Fruit fly (Drosophila melanogaster) whole organism, embryonic: Measurements from ENCODE around the gene MESR3.
A peak's percentile ranks its signal among the peaks of the same experiment; 100 is the strongest.

Source experiments
- Aef1 ChIP-seq: fragments of 200-800 bp; sonication (Bioruptor generic); IDR thresholded peaks from 3 replicates; pipeline ENCODE4 v1.3.6; 2022; ENCODE audit warnings: missing biosample characterization, missing genetic modification characterization
- B-H2 ChIP-seq: fragments of 200-800 bp; sonication (Bioruptor generic); optimal IDR thresholded peaks from 2 replicates; lab custom pipeline; 2018; ENCODE audit warnings: missing biosample characterization, mild to moderate bottlenecking, missing genetic modification characterization
- CG10274 ChIP-seq: fragments of 200-800 bp; sonication (Bioruptor generic); optimal IDR thresholded peaks from 3 replicates; lab custom pipeline; 2017; ENCODE audit warnings: missing biosample characterization, mild to moderate bottlenecking, missing genetic modification characterization
- CG13296 ChIP-seq: fragments of 200-800 bp; sonication (Bioruptor generic); optimal IDR thresholded peaks from 3 replicates; lab custom pipeline; 2018; ENCODE audit warnings: missing biosample characterization, mild to moderate bottlenecking, missing genetic modification characterization
- CG14965 ChIP-seq: fragments of 200-800 bp; sonication (Bioruptor generic); optimal IDR thresholded peaks from 2 replicates; lab custom pipeline; 2016; ENCODE audit warnings: missing biosample characterization, missing genetic modification characterization, borderline replicate concordance
- CG1647 ChIP-seq: fragments of 200-800 bp; sonication (Bioruptor generic); optimal IDR thresholded peaks from 3 replicates; lab custom pipeline; 2016; ENCODE audit warnings: missing biosample characterization, missing genetic modification characterization
- CG17912 ChIP-seq: fragments of 200-800 bp; sonication (Bioruptor generic); optimal IDR thresholded peaks from 2 replicates; lab custom pipeline; 2018; ENCODE audit warnings: missing biosample characterization, mild to moderate bottlenecking, missing genetic modification characterization
- CG18764 ChIP-seq: fragments of 200-800 bp; sonication (Bioruptor generic); optimal IDR thresholded peaks from 3 replicates; lab custom pipeline; 2016; ENCODE audit warnings: missing biosample characterization, missing genetic modification characterization
- CG30403 ChIP-seq: fragments of 200-800 bp; sonication (Bioruptor generic); optimal IDR thresholded peaks from 3 replicates; lab custom pipeline; 2016; ENCODE audit warnings: missing biosample characterization, missing genetic modification characterization
- CG5180 ChIP-seq: fragments of 200-800 bp; sonication (Bioruptor generic); optimal IDR thresholded peaks from 3 replicates; lab custom pipeline; 2017; ENCODE audit warnings: missing biosample characterization, missing genetic modification characterization, mild to moderate bottlenecking, moderate library complexity, missing genetic modification reagents
- CG6683 ChIP-seq: fragments of 200-800 bp; sonication (Bioruptor generic); optimal IDR thresholded peaks from 2 replicates; lab custom pipeline; 2017; ENCODE audit warnings: missing biosample characterization, mild to moderate bottlenecking, missing genetic modification characterization, missing genetic modification reagents
- CG6854 ChIP-seq: fragments of 200-800 bp; sonication (Bioruptor generic); optimal IDR thresholded peaks from 3 replicates; lab custom pipeline; 2017; ENCODE audit warnings: missing biosample characterization, mild to moderate bottlenecking, missing genetic modification characterization
- CG7556 ChIP-seq: fragments of 200-800 bp; sonication (Bioruptor generic); optimal IDR thresholded peaks from 2 replicates; lab custom pipeline; 2017; ENCODE audit warnings: missing biosample characterization, mild to moderate bottlenecking, missing genetic modification characterization
- CG9817 ChIP-seq: fragments of 200-800 bp; sonication (Bioruptor generic); optimal IDR thresholded peaks from 2 replicates; lab custom pipeline; 2018; ENCODE audit warnings: missing biosample characterization, mild to moderate bottlenecking, missing genetic modification characterization, moderate library complexity
- Dad ChIP-seq: fragments of 200-800 bp; sonication (Bioruptor generic); optimal IDR thresholded peaks from 3 replicates; lab custom pipeline; 2016; ENCODE audit warnings: missing biosample characterization, missing genetic modification characterization
- Doc3 ChIP-seq: fragments of 200-800 bp; sonication (Bioruptor generic); IDR thresholded peaks from 3 replicates; pipeline ENCODE4 v1.3.6; 2022; ENCODE audit warnings: missing biosample characterization, missing genetic modification characterization; ENCODE audit not compliant: partially characterized antibody
- Gsc ChIP-seq: fragments of 200-800 bp; sonication (Bioruptor generic); IDR thresholded peaks from 2 replicates; pipeline ENCODE4 v1.3.6; 2022; ENCODE audit warnings: missing biosample characterization, missing genetic modification characterization
- Gug ChIP-seq: fragments of 200-800 bp; sonication (Bioruptor generic); IDR thresholded peaks from 4 replicates; pipeline ENCODE4 v1.3.6; 2022; ENCODE audit warnings: missing biosample characterization, missing genetic modification characterization
- H15 ChIP-seq: fragments of 200-800 bp; sonication (Bioruptor generic); IDR thresholded peaks from 3 replicates; pipeline ENCODE4 v1.3.6; 2022; ENCODE audit warnings: missing biosample characterization, missing genetic modification characterization
- HLH3B ChIP-seq: fragments of 200-800 bp; sonication (Bioruptor generic); IDR thresholded peaks from 2 replicates; pipeline ENCODE4 v1.3.6; 2022; ENCODE audit warnings: missing biosample characterization, missing genetic modification characterization
- Hr3 ChIP-seq: fragments of 200-800 bp; sonication (Bioruptor generic); optimal IDR thresholded peaks from 3 replicates; lab custom pipeline; 2016; ENCODE audit warnings: missing biosample characterization, missing genetic modification characterization
- Hr78 ChIP-seq, 2 experiments: fragments of 200-800 bp in 1 of 2; fragments of >200 bp in 1 of 2; sonication (Bioruptor generic) in 1 of 2; optimal IDR thresholded peaks; 2 replicates each; lab custom pipeline; 2017 to 2019; ENCODE audit warnings: missing biosample characterization in 2 of 2, missing genetic modification characterization in 2 of 2, mild to moderate bottlenecking in 1 of 2, moderate library complexity in 1 of 2
- Oli ChIP-seq: fragments of 200-800 bp; sonication (Bioruptor generic); optimal IDR thresholded peaks from 2 replicates; lab custom pipeline; 2018; ENCODE audit warnings: missing biosample characterization, mild to moderate bottlenecking, missing genetic modification characterization, moderate library complexity
- Poxn ChIP-seq: fragments of 200-800 bp; sonication (Bioruptor generic); IDR thresholded peaks from 2 replicates; pipeline ENCODE4 v1.3.6; 2022; ENCODE audit warnings: missing biosample characterization, missing genetic modification characterization
- Taf1 ChIP-seq: fragments of 200-800 bp; sonication (Bioruptor generic); IDR thresholded peaks from 2 replicates; pipeline ENCODE4 v1.3.6; 2022; ENCODE audit warnings: missing biosample characterization, missing genetic modification characterization
- aop ChIP-seq: fragments of 200-800 bp; sonication (Bioruptor generic); IDR thresholded peaks from 2 replicates; pipeline ENCODE4 v1.3.6; 2022; ENCODE audit warnings: missing biosample characterization, missing genetic modification characterization
- ase ChIP-seq: fragments of 200-800 bp; sonication (Bioruptor generic); IDR thresholded peaks from 3 replicates; pipeline ENCODE4 v1.3.6; 2022; ENCODE audit warnings: missing biosample characterization, missing genetic modification characterization
- bigmax ChIP-seq: fragments of 200-800 bp; sonication (Bioruptor generic); optimal IDR thresholded peaks from 2 replicates; lab custom pipeline; 2018; ENCODE audit warnings: missing biosample characterization, mild to moderate bottlenecking, missing genetic modification characterization
- br ChIP-seq: fragments of >200 bp; optimal IDR thresholded peaks from 2 replicates; lab custom pipeline; 2017
- crc ChIP-seq: fragments of 200-800 bp; sonication (Bioruptor generic); optimal IDR thresholded peaks from 2 replicates; lab custom pipeline; 2016; ENCODE audit warnings: missing biosample characterization, missing genetic modification characterization
- fd102C ChIP-seq: fragments of 200-800 bp; sonication (Bioruptor generic); optimal IDR thresholded peaks from 2 replicates; lab custom pipeline; 2018; ENCODE audit warnings: missing biosample characterization, mild to moderate bottlenecking, missing genetic modification characterization, moderate library complexity
- fu2 ChIP-seq: fragments of 200-800 bp; sonication (Bioruptor generic); optimal IDR thresholded peaks from 2 replicates; lab custom pipeline; 2016; ENCODE audit warnings: missing biosample characterization, missing genetic modification characterization
- gsb-n ChIP-seq: fragments of 200-800 bp; sonication (Bioruptor generic); optimal IDR thresholded peaks from 3 replicates; lab custom pipeline; 2018; ENCODE audit warnings: missing biosample characterization, mild to moderate bottlenecking, missing genetic modification characterization
- hbn ChIP-seq: fragments of 200-800 bp; sonication (Bioruptor generic); IDR thresholded peaks from 2 replicates; pipeline ENCODE4 v1.3.6; 2022; ENCODE audit warnings: missing biosample characterization, missing genetic modification characterization; ENCODE audit not compliant: partially characterized antibody
- hkb ChIP-seq, 2 experiments: fragments of 200-800 bp in 1 of 2; fragments of >200 bp in 1 of 2; sonication (Bioruptor generic) in 1 of 2; IDR thresholded peaks in 1 of 2; optimal IDR thresholded peaks in 1 of 2; 2 replicates each; pipeline versions ENCODE4 v1.3.6 to Lab custom; 2017 to 2022; ENCODE audit warnings: missing biosample characterization in 1 of 2, missing genetic modification characterization in 1 of 2
- hth ChIP-seq: fragments of >200 bp; optimal IDR thresholded peaks from 2 replicates; lab custom pipeline; 2017; ENCODE audit warnings: inconsistent platforms
- luna ChIP-seq: fragments of 200-800 bp; sonication (Bioruptor generic); optimal IDR thresholded peaks from 2 replicates; lab custom pipeline; 2016; ENCODE audit warnings: missing biosample characterization, missing genetic modification characterization
- nom ChIP-seq: fragments of 200-800 bp; sonication (Bioruptor generic); optimal IDR thresholded peaks from 2 replicates; lab custom pipeline; 2017; ENCODE audit warnings: missing biosample characterization, missing genetic modification characterization, mild to moderate bottlenecking, moderate library complexity, missing genetic modification reagents
- prd ChIP-seq, 3 experiments: fragments of >200 bp in 2 of 3; fragments of 200-800 bp in 1 of 3; sonication (Bioruptor generic) in 1 of 3; optimal IDR thresholded peaks in 2 of 3; IDR thresholded peaks in 1 of 3; 2 replicates in 2 of 3; 3 replicates in 1 of 3; pipeline versions ENCODE4 v1.3.6 to Lab custom; 2017 to 2022; ENCODE audit warnings: missing biosample characterization in 1 of 3, missing genetic modification characterization in 1 of 3
- ro ChIP-seq: fragments of 200-800 bp; sonication (Bioruptor generic); IDR thresholded peaks from 2 replicates; pipeline ENCODE4 v1.3.6; 2022; ENCODE audit warnings: missing biosample characterization, missing genetic modification characterization
- sc ChIP-seq, 3 experiments: fragments of >200 bp in 2 of 3; fragments of 200-800 bp in 1 of 3; sonication (Bioruptor generic) in 1 of 3; optimal IDR thresholded peaks; 2 replicates in 2 of 3; 3 replicates in 1 of 3; lab custom pipeline; 2017; ENCODE audit warnings: mild to moderate bottlenecking in 1 of 3, missing biosample characterization in 1 of 3, missing genetic modification characterization in 1 of 3, missing genetic modification reagents in 1 of 3
- sd ChIP-seq: fragments of 200-800 bp; sonication (Bioruptor generic); optimal IDR thresholded peaks from 3 replicates; lab custom pipeline; 2018; ENCODE audit warnings: missing biosample characterization, mild to moderate bottlenecking, missing genetic modification characterization, moderate library complexity
- seq ChIP-seq: fragments of 200-800 bp; sonication (Bioruptor generic); IDR thresholded peaks from 2 replicates; pipeline ENCODE4 v1.3.6; 2022; ENCODE audit warnings: missing biosample characterization, missing genetic modification characterization
- ttk ChIP-seq: fragments of 200-800 bp; sonication (Bioruptor generic); IDR thresholded peaks from 2 replicates; pipeline ENCODE4 v2.1.2; 2022; ENCODE audit warnings: missing biosample characterization, missing genetic modification characterization
- tup ChIP-seq: fragments of 200-800 bp; sonication (Bioruptor generic); optimal IDR thresholded peaks from 2 replicates; lab custom pipeline; 2016; ENCODE audit warnings: missing biosample characterization, mild to moderate bottlenecking, missing genetic modification characterization, moderate library complexity
- vvl ChIP-seq: fragments of 200-800 bp; sonication (Bioruptor generic); IDR thresholded peaks from 2 replicates; pipeline ENCODE4 v1.3.6; 2022; ENCODE audit warnings: missing biosample characterization, missing genetic modification characterization
- wek ChIP-seq: fragments of 200-800 bp; sonication (Bioruptor generic); optimal IDR thresholded peaks from 3 replicates; lab custom pipeline; 2018; ENCODE audit warnings: missing biosample characterization, mild to moderate bottlenecking, missing genetic modification characterization, moderate library complexity
- wor ChIP-seq: fragments of 200-800 bp; sonication (Bioruptor generic); IDR thresholded peaks from 2 replicates; pipeline ENCODE4 v1.3.6; 2022; ENCODE audit warnings: missing biosample characterization, missing genetic modification characterization

The MESR3 gene

dm6 chr2L:18708239-18708891 is 91.3 kb downstream of the MESR3 start, which contains the start of the genes Faf2 and Grip71 (continued):
- TF ChIP-seq crc (GFP tag; lab: Kevin White, UChicago): peak; percentile 38
- TF ChIP-seq HLH3B: peak; percentile 93
- TF ChIP-seq CG30403: peak; percentile 96
- TF ChIP-seq CG1647 (GFP tag; lab: Kevin White, UChicago): peak; percentile 86
- TF ChIP-seq ttk (GFP tag; lab: Robert Waterston, UW): peak; percentile 96
- TF ChIP-seq nom (GFP tag; lab: Kevin White, UChicago): peak; percentile 87
- peak; percentile 32; the same call in 1 of the 2 replicates for TF ChIP-seq hbn (GFP tag; lab: Robert Waterston, UW)
- TF ChIP-seq gsb-n (tag; lab: Kevin White, UChicago): peak; percentile 85
- TF ChIP-seq ro (GFP tag; lab: Robert Waterston, UW): peak; percentile 85
- TF ChIP-seq Gug: peak; percentile 97
- TF ChIP-seq fu2 (GFP tag; lab: Kevin White, UChicago): peak; percentile 69
- peak; percentile 36 for TF ChIP-seq CG5180 (GFP tag; lab: Kevin White, UChicago)
- peak; percentile 78 for TF ChIP-seq CG7556 (GFP tag; lab: Kevin White, UChicago)
- peak; percentile 96 for TF ChIP-seq vvl (GFP tag; lab: Robert Waterston, UW)
- no peak for TF ChIP-seq luna (GFP tag; lab: Kevin White, UChicago)
- peak; percentile 84 for TF ChIP-seq Poxn (GFP tag; lab: Robert Waterston, UW)
- peak; percentile 90 for TF ChIP-seq wor
- TF ChIP-seq aop (GFP tag; lab: Robert Waterston, UW): peak; percentile 79
- TF ChIP-seq tup (GFP tag; lab: Kevin White, UChicago): peak; percentile 77
- peak; percentile 70 for TF ChIP-seq Dad (GFP tag; lab: Kevin White, UChicago)
- peak; percentile 96 for TF ChIP-seq Aef1 (GFP tag; lab: Robert Waterston, UW)
- TF ChIP-seq H15 (GFP tag; lab: Robert Waterston, UW): peak; percentile 94
- TF ChIP-seq br: no peak
- peak; percentile 83 for TF ChIP-seq B-H2 (GFP tag; lab: Kevin White, UChicago)
- TF ChIP-seq CG9817 (tag; lab: Kevin White, UChicago): peak; percentile 96
- TF ChIP-seq sd (tag; lab: Kevin White, UChicago): peak; percentile 83
- no peak for TF ChIP-seq fd102C (GFP tag; lab: Kevin White, UChicago)
- TF ChIP-seq hth (lab: Kevin White, UChicago): no peak
- peak; percentile 88 for TF ChIP-seq Gsc (GFP tag; lab: Robert Waterston, UW)
- peak; percentile 62 for TF ChIP-seq CG17912
- TF ChIP-seq CG13296 (GFP tag; lab: Kevin White, UChicago): peak; percentile 57
- no peak for TF ChIP-seq wek (GFP tag; lab: Kevin White, UChicago)
- no peak for TF ChIP-seq CG14965 (GFP tag; lab: Kevin White, UChicago)
- TF ChIP-seq CG18764 (GFP tag; lab: Kevin White, UChicago): peak; percentile 93
- peak; percentile 93 for TF ChIP-seq Hr3
- TF ChIP-seq Oli (tag; lab: Kevin White, UChicago): peak; percentile 86
- no peak for TF ChIP-seq Doc3 (GFP tag; lab: Robert Waterston, UW)
- TF ChIP-seq prd (optimal IDR thresholded peaks at IDR 0.05; lab: Kevin White, UChicago): no peak
- TF ChIP-seq prd (GFP tag; IDR thresholded peaks at IDR 0.05; lab: Robert Waterston, UW): peak; percentile 98
- no peak for TF ChIP-seq sc (optimal IDR thresholded peaks at IDR 0.05; lab: Kevin White, UChicago)
- peak; percentile 67 for TF ChIP-seq sc (GFP tag; optimal IDR thresholded peaks at IDR 0.05; lab: Kevin White, UChicago)
- no peak for TF ChIP-seq CG6683 (GFP tag; lab: Kevin White, UChicago)
- peak; percentile 52 for TF ChIP-seq CG10274 (GFP tag; lab: Kevin White, UChicago)
- TF ChIP-seq Hr78 (GFP tag; optimal IDR thresholded peaks at IDR 0.05; lab: Kevin White, UChicago): peak in 1 of 2 experiments; percentile 64
- peak; percentile 26 for TF ChIP-seq bigmax (GFP tag; lab: Kevin White, UChicago)
- peak; percentile 79 for TF ChIP-seq Taf1 (GFP tag; lab: Robert Waterston, UW)
- no peak for TF ChIP-seq CG6854 (GFP tag; lab: Kevin White, UChicago)
- peak; percentile 90 for TF ChIP-seq seq (GFP tag; lab: Robert Waterston, UW)
- peak; percentile 88 for TF ChIP-seq hkb (optimal IDR thresholded peaks at IDR 0.05; lab: Kevin White, UChicago)
- peak; percentile 91 for TF ChIP-seq hkb (GFP tag; IDR thresholded peaks at IDR 0.05; lab: Robert Waterston, UW)
- TF ChIP-seq ase: peak; percentile 95
